Fruit fly (Drosophila melanogaster): Measurements from ENCODE around the gene mab-21.
A peak's percentile ranks its signal among the peaks of the same experiment; 100 is the strongest.

The mab-21 gene

dm6 chrX:6031692-6032091 lies 18.7 kb upstream of the mab-21 start (continued):
- TF ChIP-seq B-H1 (GFP tag; IDR thresholded peaks at IDR 0.05) (peak; percentile 69), Scr (GFP tag; IDR thresholded peaks at IDR 0.05; ENCODE audit: partially characterized antibody) (no peak), nom (GFP tag; optimal IDR thresholded peaks at IDR 0.05) (no peak), CG17359 (tag; optimal IDR thresholded peaks at IDR 0.05) (peak; percentile 79), CG3065 (GFP tag; optimal IDR thresholded peaks at IDR 0.05) (no peak), CG12299 (tag; optimal IDR thresholded peaks at IDR 0.05) (peak; percentile 74), CG17912 (GFP tag; optimal IDR thresholded peaks at IDR 0.05) (no peak), CG42726 (GFP tag; IDR thresholded peaks at IDR 0.05; ENCODE audit: partially characterized antibody) (no peak), fru (optimal IDR thresholded peaks at IDR 0.05) (no peak), CG1832 (GFP tag; optimal IDR thresholded peaks at IDR 0.05) (no peak), CG16779 (GFP tag; IDR thresholded peaks at IDR 0.05) (no peak), MTF-1 (GFP tag; optimal IDR thresholded peaks at IDR 0.05; ENCODE audit: borderline replicate concordance) (peak; percentile 61), ind (GFP tag; optimal IDR thresholded peaks at IDR 0.05) (peak; percentile 67), E2f2 (GFP tag; IDR thresholded peaks at IDR 0.05) (peak; percentile 32; the same call in 1 of the 2 replicates), HLHmδ (GFP tag; optimal IDR thresholded peaks at IDR 0.05) (no peak), zf30C (GFP tag; optimal IDR thresholded peaks at IDR 0.05) (peak; percentile 81), lilli (GFP tag; optimal IDR thresholded peaks at IDR 0.05) (peak; percentile 74), Neu2 (GFP tag; optimal IDR thresholded peaks at IDR 0.05; ENCODE audit: borderline replicate concordance) (peak; percentile 23), danr (GFP tag; IDR thresholded peaks at IDR 0.05) (peak; percentile 50; the same call in 1 of the 2 replicates), croc (GFP tag; conservative IDR thresholded peaks at IDR 0.05) (peak; percentile 77), Rx (GFP tag; IDR thresholded peaks at IDR 0.05) (peak; percentile 48; the same call in 1 of the 2 replicates), CG12391 (tag; optimal IDR thresholded peaks at IDR 0.05) (peak; percentile 81), peb (GFP tag; IDR thresholded peaks at IDR 0.05) (peak; percentile 64; the same call in 1 of the 2 replicates), Hsf (GFP tag; optimal IDR thresholded peaks at IDR 0.05) (peak; percentile 71), ac (GFP tag; optimal IDR thresholded peaks at IDR 0.05) (peak; percentile 63), CG2875 (GFP tag; optimal IDR thresholded peaks at IDR 0.05) (peak; percentile 63), Chrac-16 (GFP tag; optimal IDR thresholded peaks at IDR 0.05) (peak; percentile 77), HHEX (GFP tag; optimal IDR thresholded peaks at IDR 0.05) (peak; percentile 69), Ets97D (GFP tag; optimal IDR thresholded peaks at IDR 0.05) (peak; percentile 32), CG34224 (GFP tag; IDR thresholded peaks at IDR 0.05; ENCODE audit: partially characterized antibody) (no peak), Hr3 (GFP tag; optimal IDR thresholded peaks at IDR 0.05) (peak; percentile 56), ato (GFP tag; IDR thresholded peaks at IDR 0.05; ENCODE audit: partially characterized antibody) (no peak), oc (tag; optimal IDR thresholded peaks at IDR 0.05) (peak; percentile 32), Doc2 (GFP tag; IDR thresholded peaks at IDR 0.05) (no peak), CG2678 (tag; optimal IDR thresholded peaks at IDR 0.05) (peak; percentile 86), Sry-β (GFP tag; optimal IDR thresholded peaks at IDR 0.05) (no peak), CG1233 (GFP tag; optimal IDR thresholded peaks at IDR 0.05) (peak; percentile 74), CG11456 (GFP tag; IDR thresholded peaks at IDR 0.05) (peak; percentile 77), sqz (GFP tag; optimal IDR thresholded peaks at IDR 0.05) (peak; percentile 47), CG15601 (tag; optimal IDR thresholded peaks at IDR 0.05) (peak; percentile 79), lola (GFP tag; optimal IDR thresholded peaks at IDR 0.05) (peak in 1 of 3 experiments; percentile 82), Opbp (GFP tag; IDR thresholded peaks at IDR 0.05; ENCODE audit: partially characterized antibody) (no peak), aop (GFP tag; IDR thresholded peaks at IDR 0.05) (0 out of 2 replicates have a peak, but pooled peaks have one; percentile 23), pum (GFP tag; optimal IDR thresholded peaks at IDR 0.05) (peak; percentile 76), sob (GFP tag; IDR thresholded peaks at IDR 0.05) (peak; percentile 75), CG5953 (GFP tag; IDR thresholded peaks at IDR 0.05) (peak; percentile 57), maf-S (GFP tag; optimal IDR thresholded peaks at IDR 0.05) (peak; percentile 79), CG32532 (GFP tag; IDR thresholded peaks at IDR 0.05) (peak; percentile 73), p53 (GFP tag; optimal IDR thresholded peaks at IDR 0.05) (peak; percentile 21), odd (GFP tag; optimal IDR thresholded peaks at IDR 0.05) (peak; percentile 79)
